Fruit fly (Drosophila melanogaster) whole organism, adult: ENCODE measurements around the gene tmod.

Experiments used
- CG14711 ChIP-seq: fragments of 200-800 bp; sonication (Bioruptor generic); optimal IDR thresholded peaks from 2 replicates; lab custom pipeline; 2018; ENCODE audit warnings: missing biosample characterization, mild to moderate bottlenecking, missing genetic modification characterization, moderate library complexity
- CG7045 ChIP-seq: fragments of 200-800 bp; sonication (Bioruptor generic); optimal IDR thresholded peaks from 2 replicates; lab custom pipeline; 2017; ENCODE audit warnings: missing biosample characterization, mild to moderate bottlenecking, missing genetic modification characterization

- TF ChIP-seq CG7045 (GFP tag; lab: Kevin White, UChicago) (no peak), CG14711 (no peak)
Observed at dm6 chr3R:30590845-30591244, 58.4 kb downstream of the tmod start.
